Fruit fly (Drosophila melanogaster) whole organism, embryonic: ENCODE data around the gene Sfp33A3.
A peak's percentile ranks its signal among the peaks of the same experiment; 100 is the strongest.

Experiments
- Adf1 ChIP-seq: fragments of 200-800 bp; sonication (Bioruptor generic); IDR thresholded peaks from 2 replicates; pipeline ENCODE4 v1.3.6; 2022; ENCODE audit warnings: missing biosample characterization, missing genetic modification characterization
- CG11504 ChIP-seq: fragments of 200-800 bp; sonication (Bioruptor generic); optimal IDR thresholded peaks from 3 replicates; lab custom pipeline; 2019; ENCODE audit warnings: missing biosample characterization, mild to moderate bottlenecking, missing genetic modification characterization, moderate library complexity
- CG12071 ChIP-seq: fragments of 200-800 bp; sonication (Bioruptor generic); optimal IDR thresholded peaks from 3 replicates; lab custom pipeline; 2018; ENCODE audit warnings: missing biosample characterization, mild to moderate bottlenecking, missing genetic modification characterization
- CG13296 ChIP-seq: fragments of 200-800 bp; sonication (Bioruptor generic); optimal IDR thresholded peaks from 3 replicates; lab custom pipeline; 2018; ENCODE audit warnings: missing biosample characterization, mild to moderate bottlenecking, missing genetic modification characterization
- CG13894 ChIP-seq: fragments of 200-800 bp; sonication (Bioruptor generic); optimal IDR thresholded peaks from 3 replicates; lab custom pipeline; 2018; ENCODE audit warnings: missing biosample characterization, mild to moderate bottlenecking, missing genetic modification characterization, moderate library complexity
- CG15011 ChIP-seq: fragments of 200-800 bp; sonication (Bioruptor generic); optimal IDR thresholded peaks from 3 replicates; lab custom pipeline; 2018; ENCODE audit warnings: missing biosample characterization, mild to moderate bottlenecking, missing genetic modification characterization
- CG15514 ChIP-seq: fragments of 200-800 bp; sonication (Bioruptor generic); optimal IDR thresholded peaks from 3 replicates; lab custom pipeline; 2017; ENCODE audit warnings: missing biosample characterization, missing genetic modification characterization, mild to moderate bottlenecking, moderate library complexity, missing genetic modification reagents
- CG1832 ChIP-seq: fragments of 200-800 bp; sonication (Bioruptor generic); optimal IDR thresholded peaks from 2 replicates; lab custom pipeline; 2017; ENCODE audit warnings: missing biosample characterization, mild to moderate bottlenecking, missing genetic modification characterization, inconsistent platforms
- CG18476 ChIP-seq: fragments of 200-800 bp; sonication (Bioruptor generic); optimal IDR thresholded peaks from 2 replicates; lab custom pipeline; 2016; ENCODE audit warnings: missing biosample characterization, mild to moderate bottlenecking, missing genetic modification characterization
- CG18599 ChIP-seq: fragments of 200-800 bp; sonication (Bioruptor generic); optimal IDR thresholded peaks from 3 replicates; lab custom pipeline; 2017; ENCODE audit warnings: missing biosample characterization, missing genetic modification characterization, mild to moderate bottlenecking, moderate library complexity, missing genetic modification reagents
- CG2120 ChIP-seq: fragments of 200-800 bp; sonication (Bioruptor generic); optimal IDR thresholded peaks from 3 replicates; lab custom pipeline; 2016; ENCODE audit warnings: missing biosample characterization, missing genetic modification characterization
- CG30020 ChIP-seq: fragments of 200-800 bp; optimal IDR thresholded peaks from 2 replicates; lab custom pipeline; 2019; ENCODE audit warnings: missing biosample characterization, mild to moderate bottlenecking, missing genetic modification characterization, moderate library complexity
- CG3281 ChIP-seq: fragments of 200-800 bp; sonication (Bioruptor generic); optimal IDR thresholded peaks from 3 replicates; lab custom pipeline; 2017; ENCODE audit warnings: missing biosample characterization, mild to moderate bottlenecking, missing genetic modification characterization
- CG6272 ChIP-seq: fragments of 200-800 bp; sonication (Bioruptor generic); IDR thresholded peaks from 2 replicates; pipeline ENCODE4 v1.3.6; 2022; ENCODE audit warnings: missing biosample characterization, missing genetic modification characterization
- CG6765 ChIP-seq: fragments of 200-800 bp; sonication (Bioruptor generic); optimal IDR thresholded peaks from 3 replicates; lab custom pipeline; 2017; ENCODE audit warnings: missing biosample characterization, mild to moderate bottlenecking, missing genetic modification characterization
- CG7556 ChIP-seq: fragments of 200-800 bp; sonication (Bioruptor generic); optimal IDR thresholded peaks from 2 replicates; lab custom pipeline; 2017; ENCODE audit warnings: missing biosample characterization, mild to moderate bottlenecking, missing genetic modification characterization
- CG7839 ChIP-seq: fragments of 200-800 bp; sonication (Bioruptor generic); optimal IDR thresholded peaks from 3 replicates; lab custom pipeline; 2018; ENCODE audit warnings: missing biosample characterization, mild to moderate bottlenecking, missing genetic modification characterization, moderate library complexity
- Dip3 ChIP-seq: fragments of 200-800 bp; sonication (Bioruptor generic); optimal IDR thresholded peaks from 3 replicates; lab custom pipeline; 2016; ENCODE audit warnings: missing biosample characterization, missing genetic modification characterization
- Ets65A ChIP-seq: fragments of 200-800 bp; sonication (Bioruptor generic); peaks from one replicate; lab custom pipeline; 2016; ENCODE audit warnings: missing biosample characterization, missing genetic modification characterization
- Fer1 ChIP-seq: fragments of 200-800 bp; sonication (Bioruptor generic); optimal IDR thresholded peaks from 2 replicates; lab custom pipeline; 2017; ENCODE audit warnings: missing biosample characterization, mild to moderate bottlenecking, missing genetic modification characterization
- MBD-R2 ChIP-seq: fragments of 200-800 bp; sonication (Bioruptor generic); IDR thresholded peaks from 2 replicates; pipeline ENCODE4 v1.3.6; 2022; ENCODE audit warnings: missing biosample characterization, missing genetic modification characterization
- MTF-1 ChIP-seq: fragments of 200-800 bp; sonication (Bioruptor generic); optimal IDR thresholded peaks from 2 replicates; lab custom pipeline; 2018; ENCODE audit warnings: missing biosample characterization, mild to moderate bottlenecking, missing genetic modification characterization, borderline replicate concordance
- Med ChIP-seq: fragments of 200-800 bp; sonication (Bioruptor generic); peaks from one replicate; lab custom pipeline; 2016; ENCODE audit warnings: missing biosample characterization, missing genetic modification characterization, mild to moderate bottlenecking, inconsistent platforms, moderate library complexity
- Meics ChIP-seq: fragments of 200-800 bp; sonication (Bioruptor generic); optimal IDR thresholded peaks from 2 replicates; lab custom pipeline; 2017; ENCODE audit warnings: missing biosample characterization, mild to moderate bottlenecking, missing genetic modification characterization
- Nf-YA ChIP-seq: fragments of 200-800 bp; sonication (Bioruptor generic); IDR thresholded peaks from 2 replicates; pipeline ENCODE4 v1.3.6; 2022; ENCODE audit warnings: missing biosample characterization, missing genetic modification characterization
- Oli ChIP-seq: fragments of 200-800 bp; sonication (Bioruptor generic); optimal IDR thresholded peaks from 2 replicates; lab custom pipeline; 2018; ENCODE audit warnings: missing biosample characterization, mild to moderate bottlenecking, missing genetic modification characterization, moderate library complexity
- Rfx ChIP-seq: fragments of 200-800 bp; sonication (Bioruptor generic); IDR thresholded peaks from 2 replicates; pipeline ENCODE4 v1.3.6; 2022; ENCODE audit warnings: missing biosample characterization, missing genetic modification characterization
- Sry-β ChIP-seq: fragments of 200-800 bp; sonication (Bioruptor generic); optimal IDR thresholded peaks from 2 replicates; lab custom pipeline; 2018; ENCODE audit warnings: missing biosample characterization, mild to moderate bottlenecking, missing genetic modification characterization, moderate library complexity
- abd-A ChIP-seq: fragments of 200-800 bp; sonication (Bioruptor generic); optimal IDR thresholded peaks from 3 replicates; lab custom pipeline; 2019; ENCODE audit warnings: missing biosample characterization, mild to moderate bottlenecking, missing genetic modification characterization, moderate library complexity
- cg ChIP-seq: fragments of 200-800 bp; sonication (Bioruptor generic); optimal IDR thresholded peaks from 3 replicates; lab custom pipeline; 2019; ENCODE audit warnings: missing biosample characterization, mild to moderate bottlenecking, missing genetic modification characterization, moderate library complexity
- dimm ChIP-seq: fragments of 200-800 bp; sonication (Bioruptor generic); IDR thresholded peaks from 2 replicates; pipeline ENCODE4 v1.3.6; 2022; ENCODE audit warnings: missing biosample characterization, missing genetic modification characterization
- ewg ChIP-seq: fragments of 200-800 bp; sonication (Bioruptor generic); optimal IDR thresholded peaks from 3 replicates; lab custom pipeline; 2017; ENCODE audit warnings: mild to moderate bottlenecking, missing biosample characterization, missing genetic modification reagents, missing genetic modification characterization
- gcm2 ChIP-seq: fragments of 200-800 bp; sonication (Bioruptor generic); optimal IDR thresholded peaks from 2 replicates; lab custom pipeline; 2016; ENCODE audit warnings: missing biosample characterization, missing genetic modification characterization
- gem ChIP-seq: fragments of 200-800 bp; sonication (Bioruptor generic); optimal IDR thresholded peaks from 2 replicates; lab custom pipeline; 2019; ENCODE audit warnings: missing biosample characterization, mild to moderate bottlenecking, missing genetic modification characterization, moderate library complexity
- grau ChIP-seq: fragments of 200-800 bp; optimal IDR thresholded peaks from 3 replicates; lab custom pipeline; 2019; ENCODE audit warnings: missing biosample characterization, mild to moderate bottlenecking, missing genetic modification characterization, moderate library complexity
- grn ChIP-seq: fragments of 200-800 bp; sonication (Bioruptor generic); optimal IDR thresholded peaks from 3 replicates; lab custom pipeline; 2017; ENCODE audit warnings: missing biosample characterization, missing genetic modification characterization
- hkb ChIP-seq, 2 experiments: fragments of 200-800 bp in 1 of 2; fragments of >200 bp in 1 of 2; sonication (Bioruptor generic) in 1 of 2; IDR thresholded peaks in 1 of 2; optimal IDR thresholded peaks in 1 of 2; 2 replicates each; pipeline versions ENCODE4 v1.3.6 to Lab custom; 2017 to 2022; ENCODE audit warnings: missing biosample characterization in 1 of 2, missing genetic modification characterization in 1 of 2
- lab ChIP-seq: fragments of 200-800 bp; sonication (Bioruptor generic); optimal IDR thresholded peaks from 3 replicates; lab custom pipeline; 2017; ENCODE audit warnings: missing biosample characterization, missing genetic modification characterization, mild to moderate bottlenecking, moderate library complexity, missing genetic modification reagents
- lmd ChIP-seq: fragments of 200-800 bp; sonication (Bioruptor generic); IDR thresholded peaks from 2 replicates; pipeline ENCODE4 v1.3.6; 2022; ENCODE audit warnings: missing biosample characterization, missing genetic modification characterization
- maf-S ChIP-seq: fragments of 200-800 bp; sonication (Bioruptor generic); optimal IDR thresholded peaks from 2 replicates; lab custom pipeline; 2016; ENCODE audit warnings: missing biosample characterization, missing genetic modification characterization
- onecut ChIP-seq: fragments of 200-800 bp; sonication (Bioruptor generic); IDR thresholded peaks from 2 replicates; pipeline ENCODE4 v1.3.6; 2022; ENCODE audit warnings: missing biosample characterization, missing genetic modification characterization
- otp ChIP-seq: fragments of 200-800 bp; sonication (Bioruptor generic); IDR thresholded peaks from 3 replicates; pipeline ENCODE4, ENCODE4 v1.3.6; 2022; ENCODE audit warnings: missing biosample characterization, missing genetic modification characterization
- phol ChIP-seq: fragments of 200-800 bp; sonication (Bioruptor generic); optimal IDR thresholded peaks from 3 replicates; lab custom pipeline; 2018; ENCODE audit warnings: missing biosample characterization, mild to moderate bottlenecking, missing genetic modification characterization, moderate library complexity
- pum ChIP-seq: fragments of 200-800 bp; sonication (Bioruptor generic); optimal IDR thresholded peaks from 2 replicates; lab custom pipeline; 2016; ENCODE audit warnings: missing biosample characterization, missing genetic modification characterization
- row ChIP-seq: fragments of 200-800 bp; sonication (Bioruptor generic); IDR thresholded peaks from 3 replicates; pipeline ENCODE4 v1.3.6; 2022; ENCODE audit warnings: missing biosample characterization, missing genetic modification characterization
- z ChIP-seq: fragments of 200-800 bp; sonication (Bioruptor generic); IDR thresholded peaks from 3 replicates; pipeline ENCODE4 v1.3.6; 2022; ENCODE audit warnings: missing biosample characterization, missing genetic modification characterization

The Sfp33A3 gene

DNA sequence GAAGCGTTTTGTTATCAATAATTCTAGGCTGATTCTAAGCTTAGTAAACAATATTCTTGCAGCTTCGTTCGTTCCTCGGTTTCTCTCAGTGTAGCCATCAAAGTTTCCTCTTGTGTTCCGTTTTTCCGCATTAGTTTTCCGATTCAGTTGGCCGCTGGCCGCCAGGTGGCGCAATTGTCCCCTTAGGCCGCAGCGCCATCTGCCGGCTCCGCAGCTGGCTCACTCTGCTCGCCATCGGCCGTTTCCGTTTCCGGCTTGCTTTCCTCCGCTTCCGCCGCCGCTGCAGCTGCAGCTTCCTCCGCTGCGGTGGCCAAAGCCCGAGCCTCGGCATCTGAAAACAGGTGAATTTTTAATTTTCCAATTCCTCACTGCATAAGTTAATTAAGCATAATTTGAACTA, 23.3 kb upstream of the Sfp33A3 start (continued):
- peak; percentile 86 for TF ChIP-seq pum
- TF ChIP-seq z (GFP tag; lab: Robert Waterston, UW) = peak; percentile 77
- peak; percentile 94 for TF ChIP-seq ewg (GFP tag; lab: Kevin White, UChicago)
- TF ChIP-seq cg = no peak
- TF ChIP-seq Dip3 = peak; percentile 65
- peak; percentile 93 for TF ChIP-seq CG13296 (GFP tag; lab: Kevin White, UChicago)
- TF ChIP-seq otp (GFP tag; lab: Robert Waterston, UW) = peak; percentile 98
- TF ChIP-seq CG30020 = peak; percentile 48
- no peak; the same call in 1 of the 2 replicates for TF ChIP-seq dimm (GFP tag; lab: Robert Waterston, UW)
- TF ChIP-seq CG12071 (GFP tag; lab: Kevin White, UChicago) = peak; percentile 97
- peak; percentile 99 for TF ChIP-seq MTF-1
- peak; percentile 94 for TF ChIP-seq phol (tag; lab: Kevin White, UChicago)
- TF ChIP-seq Sry-β = peak; percentile 77
- TF ChIP-seq CG6272 (GFP tag; lab: Robert Waterston, UW) = peak; percentile 78
- TF ChIP-seq MBD-R2 (GFP tag; lab: Robert Waterston, UW) = peak; percentile 57; the same call in 1 of the 2 replicates
- peak; percentile 83 for TF ChIP-seq maf-S
- TF ChIP-seq, all 482 proteins: peak for 433

DNA sequence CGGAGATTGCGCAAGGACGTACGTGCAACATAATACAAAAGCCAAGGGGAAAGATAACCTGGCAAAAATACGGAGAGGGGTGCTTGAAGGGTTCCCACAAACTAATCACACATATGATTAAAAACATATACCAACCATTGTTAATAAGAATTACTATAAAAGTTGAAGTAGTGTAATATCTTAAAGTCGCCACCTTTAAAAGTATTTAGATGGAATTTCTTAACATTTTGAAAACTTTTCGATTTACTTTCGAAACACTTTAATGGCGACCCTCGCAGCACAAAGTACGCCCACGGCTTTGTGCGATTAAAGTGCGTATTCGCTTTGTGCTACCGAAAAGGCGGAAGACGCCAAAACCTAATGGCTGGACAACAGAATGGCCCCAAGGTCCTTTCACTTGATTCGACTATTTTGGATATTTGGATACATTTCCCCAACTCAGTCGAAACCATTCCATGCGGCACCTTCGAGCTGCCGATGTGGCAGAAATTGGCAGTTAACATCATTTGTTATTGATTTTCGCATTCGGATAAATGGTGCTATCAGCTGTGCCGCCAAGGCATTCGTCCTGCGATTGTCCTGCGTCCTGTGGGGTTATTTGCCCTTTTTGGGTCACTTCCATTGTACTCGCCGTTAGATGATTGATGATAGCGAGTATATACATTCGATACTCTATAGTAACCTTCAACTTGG, 16.1 kb upstream of the Sfp33A3 start:
- TF ChIP-seq grau (tag; lab: Kevin White, UChicago) (peak; percentile 28), gem (tag; lab: Kevin White, UChicago) (peak; percentile 15), CG7556 (GFP tag; lab: Kevin White, UChicago) (peak; percentile 5), CG2120 (peak; percentile 52), dimm (GFP tag; lab: Robert Waterston, UW) (no peak), abd-A (tag; lab: Kevin White, UChicago) (peak; percentile 69), CG18599 (GFP tag; lab: Kevin White, UChicago) (peak; percentile 35), CG15514 (GFP tag; lab: Kevin White, UChicago) (peak; percentile 1), onecut (GFP tag; lab: Robert Waterston, UW) (peak; percentile 70), Meics (GFP tag; lab: Kevin White, UChicago) (peak; percentile 4), CG13894 (tag; lab: Kevin White, UChicago) (peak; percentile 55), CG1832 (no peak), Fer1 (peak; percentile 28), lab (GFP tag; lab: Kevin White, UChicago) (peak; percentile 26), grn (GFP tag; lab: Kevin White, UChicago) (no peak), CG11504 (tag; lab: Kevin White, UChicago) (peak; percentile 31), CG15011 (GFP tag; lab: Kevin White, UChicago) (no peak), Rfx (peak; percentile 9; the same call in 1 of the 2 replicates), Adf1 (GFP tag; lab: Robert Waterston, UW) (0 out of 2 replicates have a peak, but pooled peaks have one; percentile 11), Ets65A (GFP tag; lab: Kevin White, UChicago) (peak; percentile 25), gcm2 (no peak), Med (GFP tag; lab: Kevin White, UChicago) (peak; percentile 70), lmd (GFP tag; lab: Robert Waterston, UW) (0 out of 2 replicates have a peak, but pooled peaks have one; percentile 6), Nf-YA (GFP tag; lab: Robert Waterston, UW) (no peak), Oli (tag; lab: Kevin White, UChicago) (no peak), CG7839 (tag; lab: Kevin White, UChicago) (peak; percentile 3), hkb (optimal IDR thresholded peaks at IDR 0.05; lab: Kevin White, UChicago) (peak; percentile 83), hkb (GFP tag; IDR thresholded peaks at IDR 0.05; lab: Robert Waterston, UW) (no peak), CG6765 (GFP tag; lab: Kevin White, UChicago) (no peak), CG3281 (no peak), row (GFP tag; lab: Robert Waterston, UW) (peak; percentile 72), CG18476 (peak; percentile 59), CG30020 (no peak)
